Worm (Caenorhabditis elegans): Measurements from ENCODE around the gene ttr-23.

DNA sequence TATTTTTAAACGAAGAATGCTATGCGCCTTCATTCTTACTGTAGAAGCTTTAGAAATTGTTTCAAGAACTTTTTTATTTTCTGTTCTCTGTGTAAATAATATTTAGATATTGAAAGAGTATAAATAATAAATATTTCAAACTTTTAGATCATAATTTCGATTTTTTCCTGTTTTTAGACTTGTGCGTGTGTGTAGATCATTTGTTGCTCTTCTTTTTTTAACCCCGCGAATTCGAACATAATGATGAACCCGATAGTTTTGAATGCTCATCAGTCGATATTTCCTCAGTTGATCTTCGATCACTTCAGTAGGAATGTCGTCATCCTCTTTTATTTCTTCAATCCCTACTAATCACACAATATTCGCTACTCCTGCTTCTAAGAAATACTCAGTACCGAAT lies 7.6 kb upstream of the ttr-23 start, which contains the start of gene T21C9.13:
- TF ChIP-seq R02D3.7 (tag; optimal IDR thresholded peaks at IDR 0.05) (no peak), fos-1 (tag; optimal IDR thresholded peaks at IDR 0.05) (no peak), nhr-6 (tag; optimal IDR thresholded peaks at IDR 0.05) (no peak), nhr-237 (tag; optimal IDR thresholded peaks at IDR 0.05) (no peak), snpc-4 (tag; optimal IDR thresholded peaks at IDR 0.05) (no peak), blmp-1 (tag; optimal IDR thresholded peaks at IDR 0.05; ENCODE audit: insufficient read depth) (no peak), egl-27 (tag; optimal IDR thresholded peaks at IDR 0.05) (no peak), ztf-4 (tag; optimal IDR thresholded peaks at IDR 0.05) (no peak), unc-62 (GFP tag; optimal IDR thresholded peaks at IDR 0.05) (no peak), nhr-11 (tag; optimal IDR thresholded peaks at IDR 0.05) (no peak), mdl-1 (tag; optimal IDR thresholded peaks at IDR 0.05) (no peak), nhr-77 (tag; optimal IDR thresholded peaks at IDR 0.05) (no peak)

All from whole organism, L2 larva.